Fruit fly (Drosophila melanogaster) whole organism, embryonic: ENCODE measurements around the gene CG5850.

Experiments used
- ATbp ChIP-seq: fragments of 200-800 bp; sonication (Bioruptor generic); optimal IDR thresholded peaks from 2 replicates; lab custom pipeline; 2017; ENCODE audit warnings: missing biosample characterization, mild to moderate bottlenecking, missing genetic modification characterization, missing genetic modification reagents
- Aef1 ChIP-seq: fragments of 200-800 bp; sonication (Bioruptor generic); IDR thresholded peaks from 3 replicates; pipeline ENCODE4 v1.3.6; 2022; ENCODE audit warnings: missing biosample characterization, missing genetic modification characterization
- Awh ChIP-seq: fragments of 200-800 bp; sonication (Bioruptor generic); IDR thresholded peaks from 2 replicates; pipeline ENCODE4, ENCODE4 v1.3.6; 2022; ENCODE audit warnings: missing biosample characterization, missing genetic modification characterization
- CG10321 ChIP-seq: fragments of 200-800 bp; sonication (Bioruptor generic); IDR thresholded peaks from 2 replicates; pipeline ENCODE4 v1.3.6; 2022; ENCODE audit warnings: missing biosample characterization, missing genetic modification characterization
- CG11093 ChIP-seq: fragments of 200-800 bp; sonication (Bioruptor generic); IDR thresholded peaks from 3 replicates; pipeline ENCODE4 v1.3.6; 2022; ENCODE audit warnings: missing biosample characterization, missing genetic modification characterization
- CG11723 ChIP-seq: fragments of 200-800 bp; sonication (Bioruptor generic); optimal IDR thresholded peaks from 2 replicates; lab custom pipeline; 2017; ENCODE audit warnings: missing biosample characterization, mild to moderate bottlenecking, missing genetic modification characterization
- CG15479 ChIP-seq: fragments of 200-800 bp; sonication (Bioruptor generic); optimal IDR thresholded peaks from 3 replicates; lab custom pipeline; 2019; ENCODE audit warnings: missing biosample characterization, mild to moderate bottlenecking, missing genetic modification characterization, moderate library complexity
- CG1603 ChIP-seq: fragments of 200-800 bp; sonication (Bioruptor generic); optimal IDR thresholded peaks from 2 replicates; lab custom pipeline; 2019; ENCODE audit warnings: missing biosample characterization, mild to moderate bottlenecking, missing genetic modification characterization, moderate library complexity
- CG17328 ChIP-seq: fragments of 200-800 bp; sonication (Bioruptor generic); IDR thresholded peaks from 2 replicates; pipeline ENCODE4 v1.3.6; 2022; ENCODE audit warnings: missing biosample characterization, missing genetic modification characterization
- CG17361 ChIP-seq: fragments of 200-800 bp; sonication (Bioruptor generic); IDR thresholded peaks from 3 replicates; pipeline ENCODE4 v1.3.6; 2022; ENCODE audit warnings: missing biosample characterization, missing genetic modification characterization
- CG2120 ChIP-seq: fragments of 200-800 bp; sonication (Bioruptor generic); optimal IDR thresholded peaks from 3 replicates; lab custom pipeline; 2016; ENCODE audit warnings: missing biosample characterization, missing genetic modification characterization
- CG2129 ChIP-seq: fragments of 200-800 bp; sonication (Bioruptor generic); IDR thresholded peaks from 2 replicates; pipeline ENCODE4 v1.3.6; 2022; ENCODE audit warnings: missing biosample characterization, missing genetic modification characterization; ENCODE audit not compliant: partially characterized antibody
- CG2678 ChIP-seq: fragments of 200-800 bp; sonication (Bioruptor generic); optimal IDR thresholded peaks from 3 replicates; lab custom pipeline; 2019; ENCODE audit warnings: missing biosample characterization, mild to moderate bottlenecking, missing genetic modification characterization, moderate library complexity
- CG33557 ChIP-seq: fragments of 200-800 bp; sonication (Bioruptor generic); optimal IDR thresholded peaks from 2 replicates; lab custom pipeline; 2019; ENCODE audit warnings: missing biosample characterization, mild to moderate bottlenecking, missing genetic modification characterization, moderate library complexity
- CG3847 ChIP-seq: fragments of 200-800 bp; sonication (Bioruptor generic); IDR thresholded peaks from 2 replicates; pipeline ENCODE4 v1.3.6; 2022; ENCODE audit warnings: missing biosample characterization, missing genetic modification characterization
- CG3995 ChIP-seq: fragments of 200-800 bp; sonication (Bioruptor generic); optimal IDR thresholded peaks from 3 replicates; lab custom pipeline; 2016; ENCODE audit warnings: missing biosample characterization, missing genetic modification characterization
- CG4424 ChIP-seq: fragments of 200-800 bp; sonication (Bioruptor generic); optimal IDR thresholded peaks from 3 replicates; lab custom pipeline; 2016; ENCODE audit warnings: missing biosample characterization, missing genetic modification characterization
- CG4617 ChIP-seq: fragments of 200-800 bp; sonication (Bioruptor generic); optimal IDR thresholded peaks from 3 replicates; lab custom pipeline; 2016; ENCODE audit warnings: missing biosample characterization, missing genetic modification characterization, borderline replicate concordance
- CG6813 ChIP-seq: fragments of 200-800 bp; sonication (Bioruptor generic); optimal IDR thresholded peaks from 2 replicates; lab custom pipeline; 2017; ENCODE audit warnings: missing biosample characterization, missing genetic modification characterization, mild to moderate bottlenecking, moderate library complexity, missing genetic modification reagents
- CG7839 ChIP-seq: fragments of 200-800 bp; sonication (Bioruptor generic); optimal IDR thresholded peaks from 3 replicates; lab custom pipeline; 2018; ENCODE audit warnings: missing biosample characterization, mild to moderate bottlenecking, missing genetic modification characterization, moderate library complexity
- CG8089 ChIP-seq: fragments of 200-800 bp; sonication (Bioruptor generic); optimal IDR thresholded peaks from 3 replicates; lab custom pipeline; 2016; ENCODE audit warnings: missing biosample characterization, missing genetic modification characterization
- CG8290 ChIP-seq, 3 experiments: fragments of 200-800 bp; sonication (Bioruptor generic); optimal IDR thresholded peaks; 2 replicates each; lab custom pipeline; 2016 to 2019; ENCODE audit warnings: missing biosample characterization in 3 of 3, missing genetic modification characterization in 3 of 3, mild to moderate bottlenecking in 2 of 3, moderate library complexity in 1 of 3
- Elba2 ChIP-seq: fragments of 200-800 bp; sonication (Bioruptor generic); optimal IDR thresholded peaks from 3 replicates; lab custom pipeline; 2016; ENCODE audit warnings: missing biosample characterization, missing genetic modification characterization
- MTF-1 ChIP-seq: fragments of 200-800 bp; sonication (Bioruptor generic); optimal IDR thresholded peaks from 2 replicates; lab custom pipeline; 2018; ENCODE audit warnings: missing biosample characterization, mild to moderate bottlenecking, missing genetic modification characterization, borderline replicate concordance
- Nf-YA ChIP-seq: fragments of 200-800 bp; sonication (Bioruptor generic); IDR thresholded peaks from 2 replicates; pipeline ENCODE4 v1.3.6; 2022; ENCODE audit warnings: missing biosample characterization, missing genetic modification characterization
- Oaz ChIP-seq: fragments of 200-800 bp; sonication (Bioruptor generic); IDR thresholded peaks from 2 replicates; pipeline ENCODE4 v1.3.6; 2022; ENCODE audit warnings: missing biosample characterization, missing genetic modification characterization
- Sox102F ChIP-seq: fragments of 200-800 bp; sonication (Bioruptor generic); optimal IDR thresholded peaks from 2 replicates; lab custom pipeline; 2018; ENCODE audit warnings: missing biosample characterization, mild to moderate bottlenecking, missing genetic modification characterization, moderate library complexity
- Sry-β ChIP-seq: fragments of 200-800 bp; sonication (Bioruptor generic); optimal IDR thresholded peaks from 2 replicates; lab custom pipeline; 2018; ENCODE audit warnings: missing biosample characterization, mild to moderate bottlenecking, missing genetic modification characterization, moderate library complexity
- Ssrp ChIP-seq: fragments of 200-800 bp; sonication (Bioruptor generic); optimal IDR thresholded peaks from 2 replicates; lab custom pipeline; 2018; ENCODE audit warnings: missing biosample characterization, mild to moderate bottlenecking, missing genetic modification characterization, moderate library complexity
- amos ChIP-seq: fragments of 200-800 bp; sonication (Bioruptor generic); IDR thresholded peaks from 2 replicates; pipeline ENCODE4 v1.3.6; 2022; ENCODE audit warnings: missing biosample characterization, missing genetic modification characterization; ENCODE audit not compliant: partially characterized antibody
- ara ChIP-seq: fragments of 200-800 bp; sonication (Bioruptor generic); IDR thresholded peaks from 2 replicates; pipeline ENCODE4 v1.3.6; 2022; ENCODE audit warnings: missing biosample characterization, missing genetic modification characterization
- bsh ChIP-seq, 2 experiments: fragments of 200-800 bp; sonication (Bioruptor generic); optimal IDR thresholded peaks; 2 replicates each; lab custom pipeline; 2017 to 2018; ENCODE audit warnings: mild to moderate bottlenecking in 2 of 2, missing biosample characterization in 2 of 2, missing genetic modification characterization in 2 of 2, moderate library complexity in 1 of 2
- caup ChIP-seq: fragments of 200-800 bp; sonication (Bioruptor generic); optimal IDR thresholded peaks from 3 replicates; lab custom pipeline; 2017; ENCODE audit warnings: missing biosample characterization, mild to moderate bottlenecking, missing genetic modification characterization, moderate library complexity; ENCODE audit not compliant: severe bottlenecking
- danr ChIP-seq: fragments of 200-800 bp; sonication (Bioruptor generic); IDR thresholded peaks from 2 replicates; pipeline ENCODE4 v1.3.6; 2022; ENCODE audit warnings: missing biosample characterization, missing genetic modification characterization
- fd64A ChIP-seq: fragments of 200-800 bp; sonication (Bioruptor generic); optimal IDR thresholded peaks from 3 replicates; lab custom pipeline; 2018; ENCODE audit warnings: missing biosample characterization, mild to moderate bottlenecking, missing genetic modification characterization
- fd96Cb ChIP-seq: fragments of 200-800 bp; sonication (Bioruptor generic); optimal IDR thresholded peaks from 2 replicates; lab custom pipeline; 2018; ENCODE audit warnings: missing biosample characterization, mild to moderate bottlenecking, missing genetic modification characterization, moderate library complexity
- gcm2 ChIP-seq: fragments of 200-800 bp; sonication (Bioruptor generic); optimal IDR thresholded peaks from 2 replicates; lab custom pipeline; 2016; ENCODE audit warnings: missing biosample characterization, missing genetic modification characterization
- kah ChIP-seq: fragments of 200-800 bp; sonication (Bioruptor generic); optimal IDR thresholded peaks from 2 replicates; lab custom pipeline; 2018; ENCODE audit warnings: missing biosample characterization, mild to moderate bottlenecking, missing genetic modification characterization
- nerfin-2 ChIP-seq: fragments of 200-800 bp; sonication (Bioruptor generic); IDR thresholded peaks from 2 replicates; pipeline ENCODE4 v1.3.6; 2022; ENCODE audit warnings: missing biosample characterization, missing genetic modification characterization; ENCODE audit not compliant: partially characterized antibody
- oc ChIP-seq: fragments of 200-800 bp; sonication (Bioruptor generic); optimal IDR thresholded peaks from 2 replicates; lab custom pipeline; 2018; ENCODE audit warnings: missing biosample characterization, mild to moderate bottlenecking, missing genetic modification characterization, moderate library complexity
- p53 ChIP-seq: fragments of 200-800 bp; sonication (Bioruptor generic); optimal IDR thresholded peaks from 2 replicates; lab custom pipeline; 2016; ENCODE audit warnings: missing biosample characterization, missing genetic modification characterization
- peb ChIP-seq: fragments of 200-800 bp; sonication (Bioruptor generic); IDR thresholded peaks from 2 replicates; pipeline ENCODE4 v1.3.6; 2022; ENCODE audit warnings: missing biosample characterization, missing genetic modification characterization
- sob ChIP-seq: fragments of 200-800 bp; sonication (Bioruptor generic); IDR thresholded peaks from 2 replicates; pipeline ENCODE4 v1.3.6; 2022; ENCODE audit warnings: missing biosample characterization, missing genetic modification characterization
- trem ChIP-seq: fragments of 200-800 bp; optimal IDR thresholded peaks from 3 replicates; lab custom pipeline; 2019; ENCODE audit warnings: missing biosample characterization, mild to moderate bottlenecking, missing genetic modification characterization, moderate library complexity
- tup ChIP-seq: fragments of 200-800 bp; sonication (Bioruptor generic); optimal IDR thresholded peaks from 2 replicates; lab custom pipeline; 2016; ENCODE audit warnings: missing biosample characterization, mild to moderate bottlenecking, missing genetic modification characterization, moderate library complexity
- wek ChIP-seq: fragments of 200-800 bp; sonication (Bioruptor generic); optimal IDR thresholded peaks from 3 replicates; lab custom pipeline; 2018; ENCODE audit warnings: missing biosample characterization, mild to moderate bottlenecking, missing genetic modification characterization, moderate library complexity

CG5850 gene

dm6 chr2L:9918020-9918959, 45.5 kb downstream of the CG5850 start, which contains the start of the genes CG5885 and CG4598 (continued):
- TF ChIP-seq fd96Cb (tag; lab: Kevin White, UChicago) (peak; percentile 48), CG3847 (GFP tag; lab: Robert Waterston, UW) (peak; percentile 59), CG4617 (GFP tag; lab: Kevin White, UChicago) (peak; percentile 48), Oaz (GFP tag; lab: Robert Waterston, UW) (0 out of 2 replicates have a peak, but pooled peaks have one; percentile 20), trem (tag; lab: Kevin White, UChicago) (peak; percentile 23), nerfin-2 (GFP tag; lab: Robert Waterston, UW) (peak; percentile 69; the same call in 1 of the 2 replicates), danr (no peak), CG15479 (GFP tag; lab: Kevin White, UChicago) (no peak), amos (peak; percentile 85), bsh (GFP tag; optimal IDR thresholded peaks at IDR 0.05; lab: Kevin White, UChicago) (peak; percentile 66 to 74), ATbp (peak; percentile 55), Elba2 (GFP tag; lab: Kevin White, UChicago) (no peak), CG11093 (GFP tag; lab: Robert Waterston, UW) (no peak), fd64A (no peak), Ssrp (tag; lab: Kevin White, UChicago) (peak; percentile 70), CG8089 (GFP tag; lab: Kevin White, UChicago) (no peak), CG6813 (GFP tag; lab: Kevin White, UChicago) (peak; percentile 23), p53 (GFP tag; lab: Kevin White, UChicago) (no peak), ara (GFP tag; lab: Robert Waterston, UW) (peak; percentile 35; the same call in 1 of the 2 replicates), Aef1 (GFP tag; lab: Robert Waterston, UW) (peak; percentile 43; the same call in 2 of the 3 replicates), gcm2 (peak; percentile 25), Nf-YA (no peak), CG33557 (GFP tag; lab: Kevin White, UChicago) (peak; percentile 48), CG8290 (GFP tag; optimal IDR thresholded peaks at IDR 0.05; lab: Kevin White, UChicago) (peak; percentile 46), CG8290 (tag; optimal IDR thresholded peaks at IDR 0.05; lab: Kevin White, UChicago) (peak in 1 of 2 experiments; percentile 76), CG2678 (tag; lab: Kevin White, UChicago) (peak; percentile 76), caup (GFP tag; lab: Kevin White, UChicago) (peak; percentile 59), CG4424 (GFP tag; lab: Kevin White, UChicago) (peak; percentile 63), CG2129 (0 out of 2 replicates have a peak, but pooled peaks have one; percentile 37), CG10321 (GFP tag; lab: Robert Waterston, UW) (no peak), Awh (GFP tag; lab: Robert Waterston, UW) (peak; percentile 78), kah (peak; percentile 59), CG17361 (GFP tag; lab: Robert Waterston, UW) (peak; percentile 77), CG2120 (GFP tag; lab: Kevin White, UChicago) (peak; percentile 76), MTF-1 (GFP tag; lab: Kevin White, UChicago) (no peak), Sox102F (GFP tag; lab: Kevin White, UChicago) (peak; percentile 80), CG7839 (tag; lab: Kevin White, UChicago) (peak; percentile 76), peb (GFP tag; lab: Robert Waterston, UW) (no peak), wek (GFP tag; lab: Kevin White, UChicago) (no peak), CG3995 (GFP tag; lab: Kevin White, UChicago) (no peak), CG1603 (tag; lab: Kevin White, UChicago) (peak; percentile 78), CG17328 (GFP tag; lab: Robert Waterston, UW) (peak; percentile 70), sob (GFP tag; lab: Robert Waterston, UW) (peak; percentile 47; the same call in 1 of the 2 replicates), CG11723 (peak; percentile 21), tup (GFP tag; lab: Kevin White, UChicago) (peak; percentile 40), oc (tag; lab: Kevin White, UChicago) (no peak), Sry-β (no peak)
